Fruit fly (Drosophila melanogaster): ENCODE measurements around the gene Uggt.

The Uggt gene

dm6 chr3L:18865447-18866367, 6.8 kb upstream of the Uggt start, which contains the start of gene CG14074:
TSS of gene CG14074 (plus strand) at chr3L:18866225.
- TF ChIP-seq fkh (GFP tag; optimal IDR thresholded peaks at IDR 0.05) = peak; percentile 83
- TF ChIP-seq esn (GFP tag; optimal IDR thresholded peaks at IDR 0.05) = no peak

dm6 chr3L:18867521-18867920, 5.0 kb upstream of the Uggt start, which contains the start of gene Dysb:
TSS of gene Dysb (plus strand) at chr3L:18867771.
- TF ChIP-seq CG31627 (GFP tag; optimal IDR thresholded peaks at IDR 0.05) (peak; percentile 70), Ets96B (tag; optimal IDR thresholded peaks at IDR 0.05) (peak; percentile 80), OdsH (GFP tag; optimal IDR thresholded peaks at IDR 0.05) (peak; percentile 84), CG3919 (GFP tag; optimal IDR thresholded peaks at IDR 0.05) (no peak), dac (GFP tag; optimal IDR thresholded peaks at IDR 0.05) (no peak), Eip78C (GFP tag) (peak; percentile 95), spab (GFP tag; optimal IDR thresholded peaks at IDR 0.05) (peak; percentile 62), dsx (GFP tag; optimal IDR thresholded peaks at IDR 0.05; ENCODE audit: poor library complexity, severe bottlenecking) (peak; percentile 72), pdm3 (GFP tag; optimal IDR thresholded peaks at IDR 0.05) (peak; percentile 77), fd85E (GFP tag; optimal IDR thresholded peaks at IDR 0.05) (peak; percentile 43), Eip93F (GFP tag; optimal IDR thresholded peaks at IDR 0.05) (peak; percentile 30), Hr39 (GFP tag; optimal IDR thresholded peaks at IDR 0.05) (peak; percentile 68), CG7368 (GFP tag; optimal IDR thresholded peaks at IDR 0.05) (peak; percentile 76), CG34406 (GFP tag; optimal IDR thresholded peaks at IDR 0.05) (peak; percentile 89), CG8319 (GFP tag; optimal IDR thresholded peaks at IDR 0.05) (peak; percentile 50), CG11294 (GFP tag; IDR thresholded peaks at IDR 0.05) (peak; percentile 76), Smox (GFP tag; optimal IDR thresholded peaks at IDR 0.05) (no peak), achi (GFP tag; optimal IDR thresholded peaks at IDR 0.05) (peak; percentile 85), salr (GFP tag; optimal IDR thresholded peaks at IDR 0.05) (peak in 1 of 2 experiments; percentile 72), fd59A (GFP tag; optimal IDR thresholded peaks at IDR 0.05) (peak; percentile 42), CG11762 (GFP tag; optimal IDR thresholded peaks at IDR 0.05; ENCODE audit: insufficient read depth) (peak; percentile 6), CG16779 (tag; optimal IDR thresholded peaks at IDR 0.05) (no peak), vri (GFP tag; optimal IDR thresholded peaks at IDR 0.05) (peak; percentile 73), CG1621 (tag; optimal IDR thresholded peaks at IDR 0.05) (no peak), net (GFP tag; optimal IDR thresholded peaks at IDR 0.05) (no peak), Gug (GFP tag; IDR thresholded peaks at IDR 0.05) (peak; percentile 62), CG6792 (GFP tag; optimal IDR thresholded peaks at IDR 0.05) (peak; percentile 74), eg (GFP tag; IDR thresholded peaks at IDR 0.05) (peak; percentile 93), CG8632 (GFP tag; optimal IDR thresholded peaks at IDR 0.05) (peak; percentile 81), Blimp-1 (GFP tag; optimal IDR thresholded peaks at IDR 0.05) (peak; percentile 46), fkh (GFP tag; optimal IDR thresholded peaks at IDR 0.05) (peak; percentile 84), CG4318 (GFP tag; optimal IDR thresholded peaks at IDR 0.05) (no peak), CG8119 (GFP tag; IDR thresholded peaks at IDR 0.05) (peak; percentile 92; the same call in 2 of the 3 replicates), Lpt (GFP tag; optimal IDR thresholded peaks at IDR 0.05) (peak; percentile 69), topi (GFP tag; optimal IDR thresholded peaks at IDR 0.05) (peak; percentile 77), Hr38 (GFP tag; optimal IDR thresholded peaks at IDR 0.05) (no peak), CG32006 (GFP tag; optimal IDR thresholded peaks at IDR 0.05) (no peak), CG9139 (GFP tag; optimal IDR thresholded peaks at IDR 0.05) (no peak), CG6163 (GFP tag; IDR thresholded peaks at IDR 0.05) (peak; percentile 91), CG6276 (GFP tag; optimal IDR thresholded peaks at IDR 0.05) (no peak), CG3032 (tag; optimal IDR thresholded peaks at IDR 0.05) (peak; percentile 79), Sox15 (GFP tag; optimal IDR thresholded peaks at IDR 0.05) (peak; percentile 29), CG10631 (GFP tag; optimal IDR thresholded peaks at IDR 0.05) (peak; percentile 81), ss (GFP tag; optimal IDR thresholded peaks at IDR 0.05) (no peak), Sox102F (GFP tag; optimal IDR thresholded peaks at IDR 0.05) (peak; percentile 84), cyc (GFP tag; optimal IDR thresholded peaks at IDR 0.05) (peak; percentile 66)
